Worm (Caenorhabditis elegans) whole organism, late embryonic: ENCODE data around the gene kvs-1.

Experiments used
- ceh-14 ChIP-seq: sonication (generic microtip); optimal IDR thresholded peaks from 2 replicates; lab custom pipeline; 2016; ENCODE audit warnings: missing genotype, missing genetic modification characterization, missing compliant biosample characterization
- ceh-30 ChIP-seq: fragments of 150-350 bp; optimal IDR thresholded peaks from 2 replicates; lab custom pipeline; 2014; ENCODE audit warnings: missing biosample characterization, missing genetic modification characterization
- fkh-10 ChIP-seq: fragments of 150-350 bp; optimal IDR thresholded peaks from 2 replicates; lab custom pipeline; 2014; ENCODE audit warnings: missing biosample characterization, missing genetic modification reagents, missing genetic modification characterization
- pqm-1 ChIP-seq: sonication (generic microtip); optimal IDR thresholded peaks from 2 replicates; lab custom pipeline; 2016; ENCODE audit warnings: missing genetic modification characterization, missing compliant biosample characterization

ce11 chrX:7724099-7724498 lies 17.2 kb upstream of the kvs-1 start:
- no peak for TF ChIP-seq ceh-30 (tag; lab: Kevin White, UChicago)
- TF ChIP-seq pqm-1 (tag; lab: Kevin White, UChicago) = no peak
- no peak for TF ChIP-seq ceh-14 (tag; lab: Kevin White, UChicago)
- TF ChIP-seq fkh-10 (GFP tag; lab: Kevin White, UChicago) = no peak
